Fruit fly (Drosophila melanogaster) whole organism, embryonic: ENCODE measurements around the gene Tis11.

Source experiments
- Bgb ChIP-seq: fragments of 200-800 bp; sonication (Bioruptor generic); IDR thresholded peaks from 2 replicates; pipeline ENCODE4 v1.3.6; 2022; ENCODE audit warnings: missing biosample characterization, missing genetic modification characterization; ENCODE audit not compliant: partially characterized antibody
- CG1024 ChIP-seq: fragments of 200-800 bp; sonication (Bioruptor generic); IDR thresholded peaks from 2 replicates; pipeline ENCODE4 v1.3.6; 2022; ENCODE audit warnings: missing biosample characterization, missing genetic modification characterization
- CG10267 ChIP-seq: fragments of 200-800 bp; sonication (Bioruptor generic); optimal IDR thresholded peaks from 2 replicates; lab custom pipeline; 2018; ENCODE audit warnings: missing biosample characterization, mild to moderate bottlenecking, missing genetic modification characterization, moderate library complexity
- CG10543 ChIP-seq: fragments of 200-800 bp; sonication (Bioruptor generic); optimal IDR thresholded peaks from 3 replicates; lab custom pipeline; 2017; ENCODE audit warnings: missing biosample characterization, mild to moderate bottlenecking, missing genetic modification characterization, moderate library complexity
- CG11504 ChIP-seq: fragments of 200-800 bp; sonication (Bioruptor generic); optimal IDR thresholded peaks from 3 replicates; lab custom pipeline; 2019; ENCODE audit warnings: missing biosample characterization, mild to moderate bottlenecking, missing genetic modification characterization, moderate library complexity
- CG11723 ChIP-seq: fragments of 200-800 bp; sonication (Bioruptor generic); optimal IDR thresholded peaks from 2 replicates; lab custom pipeline; 2017; ENCODE audit warnings: missing biosample characterization, mild to moderate bottlenecking, missing genetic modification characterization
- CG12104 ChIP-seq: fragments of 200-800 bp; sonication (Bioruptor generic); optimal IDR thresholded peaks from 3 replicates; lab custom pipeline; 2016; ENCODE audit warnings: missing biosample characterization, missing genetic modification characterization
- CG12659 ChIP-seq: fragments of 200-800 bp; sonication (Bioruptor generic); optimal IDR thresholded peaks from 3 replicates; lab custom pipeline; 2017; ENCODE audit warnings: mild to moderate bottlenecking, missing biosample characterization, missing genetic modification reagents, missing genetic modification characterization
- CG13123 ChIP-seq: fragments of 200-800 bp; sonication (Bioruptor generic); optimal IDR thresholded peaks from 2 replicates; lab custom pipeline; 2016; ENCODE audit warnings: missing biosample characterization, missing genetic modification characterization
- CG13624 ChIP-seq: fragments of 200-800 bp; sonication (Bioruptor generic); optimal IDR thresholded peaks from 2 replicates; lab custom pipeline; 2016; ENCODE audit warnings: missing biosample characterization, missing genetic modification characterization
- CG16779 ChIP-seq: fragments of 200-800 bp; sonication (Bioruptor generic); IDR thresholded peaks from 2 replicates; pipeline ENCODE4 v1.3.6; 2022; ENCODE audit warnings: missing biosample characterization, missing genetic modification characterization
- CG17186 ChIP-seq: fragments of 200-800 bp; sonication (Bioruptor generic); optimal IDR thresholded peaks from 3 replicates; lab custom pipeline; 2017; ENCODE audit warnings: missing biosample characterization, missing genetic modification reagents, missing genetic modification characterization
- CG17912 ChIP-seq: fragments of 200-800 bp; sonication (Bioruptor generic); optimal IDR thresholded peaks from 2 replicates; lab custom pipeline; 2018; ENCODE audit warnings: missing biosample characterization, mild to moderate bottlenecking, missing genetic modification characterization
- CG2120 ChIP-seq: fragments of 200-800 bp; sonication (Bioruptor generic); optimal IDR thresholded peaks from 3 replicates; lab custom pipeline; 2016; ENCODE audit warnings: missing biosample characterization, missing genetic modification characterization
- CG2712 ChIP-seq: fragments of 200-800 bp; optimal IDR thresholded peaks from 3 replicates; lab custom pipeline; 2019; ENCODE audit warnings: missing biosample characterization, mild to moderate bottlenecking, missing genetic modification characterization, moderate library complexity
- CG33213 ChIP-seq: fragments of 200-800 bp; sonication (Bioruptor generic); optimal IDR thresholded peaks from 3 replicates; lab custom pipeline; 2016; ENCODE audit warnings: missing biosample characterization, missing genetic modification characterization
- CG3407 ChIP-seq: fragments of 200-800 bp; sonication (Bioruptor generic); optimal IDR thresholded peaks from 2 replicates; lab custom pipeline; 2018; ENCODE audit warnings: missing biosample characterization, mild to moderate bottlenecking, missing genetic modification characterization
- CG34224 ChIP-seq: fragments of 200-800 bp; sonication (Bioruptor generic); IDR thresholded peaks from 3 replicates; pipeline ENCODE4 v1.3.6; 2022; ENCODE audit warnings: missing biosample characterization, missing genetic modification characterization; ENCODE audit not compliant: partially characterized antibody
- CG34376 ChIP-seq: fragments of 200-800 bp; sonication (Bioruptor generic); optimal IDR thresholded peaks from 2 replicates; lab custom pipeline; 2018; ENCODE audit warnings: missing biosample characterization, mild to moderate bottlenecking, missing genetic modification characterization
- CG34422 ChIP-seq: fragments of 200-800 bp; sonication (Bioruptor generic); IDR thresholded peaks from 3 replicates; pipeline ENCODE4 v1.3.6; 2022; ENCODE audit warnings: missing biosample characterization, missing genetic modification characterization
- CG5953 ChIP-seq: fragments of 200-800 bp; sonication (Bioruptor generic); IDR thresholded peaks from 2 replicates; pipeline ENCODE4 v1.3.6; 2022; ENCODE audit warnings: missing biosample characterization, missing genetic modification characterization
- CG7839 ChIP-seq: fragments of 200-800 bp; sonication (Bioruptor generic); optimal IDR thresholded peaks from 3 replicates; lab custom pipeline; 2018; ENCODE audit warnings: missing biosample characterization, mild to moderate bottlenecking, missing genetic modification characterization, moderate library complexity
- Dfd ChIP-seq, 2 experiments: fragments of >200 bp; optimal IDR thresholded peaks; 2 replicates each; lab custom pipeline; 2017; ENCODE audit warnings: missing biosample characterization in 2 of 2, missing genetic modification characterization in 2 of 2
- Dp ChIP-seq: fragments of 200-800 bp; sonication (Bioruptor generic); optimal IDR thresholded peaks from 2 replicates; lab custom pipeline; 2018; ENCODE audit warnings: missing biosample characterization, mild to moderate bottlenecking, missing genetic modification characterization, moderate library complexity
- Ets65A ChIP-seq: fragments of 200-800 bp; sonication (Bioruptor generic); peaks from one replicate; lab custom pipeline; 2016; ENCODE audit warnings: missing biosample characterization, missing genetic modification characterization
- HLHmδ ChIP-seq: fragments of 200-800 bp; sonication (Bioruptor generic); optimal IDR thresholded peaks from 2 replicates; lab custom pipeline; 2018; ENCODE audit warnings: missing biosample characterization, mild to moderate bottlenecking, missing genetic modification characterization, moderate library complexity
- HmgD ChIP-seq: fragments of 200-800 bp; sonication (Bioruptor generic); optimal IDR thresholded peaks from 3 replicates; lab custom pipeline; 2016; ENCODE audit warnings: missing biosample characterization, missing genetic modification characterization
- Hr3 ChIP-seq: fragments of 200-800 bp; sonication (Bioruptor generic); optimal IDR thresholded peaks from 3 replicates; lab custom pipeline; 2016; ENCODE audit warnings: missing biosample characterization, missing genetic modification characterization
- PHDP ChIP-seq: fragments of 200-800 bp; sonication (Bioruptor generic); optimal IDR thresholded peaks from 3 replicates; lab custom pipeline; 2018; ENCODE audit warnings: missing biosample characterization, mild to moderate bottlenecking, missing genetic modification characterization, moderate library complexity
- Pdp1 ChIP-seq, 2 experiments: fragments of 200-800 bp; sonication (Bioruptor generic); optimal IDR thresholded peaks; 3 replicates each; lab custom pipeline; 2016; ENCODE audit warnings: missing biosample characterization in 2 of 2, missing genetic modification characterization in 2 of 2, mild to moderate bottlenecking in 1 of 2, moderate library complexity in 1 of 2
- Rfx ChIP-seq: fragments of 200-800 bp; sonication (Bioruptor generic); IDR thresholded peaks from 2 replicates; pipeline ENCODE4 v1.3.6; 2022; ENCODE audit warnings: missing biosample characterization, missing genetic modification characterization
- Sox100B ChIP-seq: fragments of 200-800 bp; sonication (Bioruptor generic); optimal IDR thresholded peaks from 3 replicates; lab custom pipeline; 2018; ENCODE audit warnings: missing biosample characterization, mild to moderate bottlenecking, missing genetic modification characterization
- Trl ChIP-seq, 3 experiments: fragments of >200 bp in 2 of 3; fragments of 200-800 bp in 1 of 3; sonication (Bioruptor generic) in 1 of 3; optimal IDR thresholded peaks; 2 replicates in 1 of 3; 3 replicates in 2 of 3; lab custom pipeline; 2016 to 2017; ENCODE audit warnings: missing biosample characterization in 1 of 3, missing genetic modification characterization in 1 of 3
- amos ChIP-seq: fragments of 200-800 bp; sonication (Bioruptor generic); IDR thresholded peaks from 2 replicates; pipeline ENCODE4 v1.3.6; 2022; ENCODE audit warnings: missing biosample characterization, missing genetic modification characterization; ENCODE audit not compliant: partially characterized antibody
- br ChIP-seq: fragments of >200 bp; optimal IDR thresholded peaks from 2 replicates; lab custom pipeline; 2017
- cad ChIP-seq: fragments of >200 bp; optimal IDR thresholded peaks from 2 replicates; lab custom pipeline; 2017; ENCODE audit warnings: missing biosample characterization, missing genetic modification characterization
- ewg ChIP-seq: fragments of 200-800 bp; sonication (Bioruptor generic); optimal IDR thresholded peaks from 3 replicates; lab custom pipeline; 2017; ENCODE audit warnings: mild to moderate bottlenecking, missing biosample characterization, missing genetic modification reagents, missing genetic modification characterization
- gfzf ChIP-seq: fragments of 200-800 bp; sonication (Bioruptor generic); optimal IDR thresholded peaks from 2 replicates; lab custom pipeline; 2016; ENCODE audit warnings: missing biosample characterization, mild to moderate bottlenecking, missing genetic modification characterization, moderate library complexity
- ham ChIP-seq: fragments of 200-800 bp; sonication (Bioruptor generic); IDR thresholded peaks from 2 replicates; pipeline ENCODE4 v1.3.6; 2022; ENCODE audit warnings: missing biosample characterization, missing genetic modification characterization
- nom ChIP-seq: fragments of 200-800 bp; sonication (Bioruptor generic); optimal IDR thresholded peaks from 2 replicates; lab custom pipeline; 2017; ENCODE audit warnings: missing biosample characterization, missing genetic modification characterization, mild to moderate bottlenecking, moderate library complexity, missing genetic modification reagents
- pan ChIP-seq, 4 experiments: fragments of >200 bp in 3 of 4; fragments of 200-800 bp in 1 of 4; sonication (Bioruptor generic) in 1 of 4; optimal IDR thresholded peaks in 3 of 4; IDR thresholded peaks in 1 of 4; 2 replicates each; pipeline versions ENCODE4 v1.3.6 to Lab custom; 2017 to 2022; ENCODE audit warnings: missing biosample characterization in 2 of 4, missing genetic modification characterization in 2 of 4, mixed read lengths in 1 of 4
- ranshi ChIP-seq: fragments of 200-800 bp; sonication (Bioruptor generic); IDR thresholded peaks from 2 replicates; pipeline ENCODE4 v1.3.6; 2022; ENCODE audit warnings: missing biosample characterization, missing genetic modification characterization
- sc ChIP-seq, 3 experiments: fragments of >200 bp in 2 of 3; fragments of 200-800 bp in 1 of 3; sonication (Bioruptor generic) in 1 of 3; optimal IDR thresholded peaks; 2 replicates in 2 of 3; 3 replicates in 1 of 3; lab custom pipeline; 2017; ENCODE audit warnings: mild to moderate bottlenecking in 1 of 3, missing biosample characterization in 1 of 3, missing genetic modification characterization in 1 of 3, missing genetic modification reagents in 1 of 3
- sqz ChIP-seq: fragments of 200-800 bp; sonication (Bioruptor generic); optimal IDR thresholded peaks from 3 replicates; lab custom pipeline; 2018; ENCODE audit warnings: missing biosample characterization, mild to moderate bottlenecking, missing genetic modification characterization
- sug ChIP-seq: fragments of 200-800 bp; optimal IDR thresholded peaks from 2 replicates; lab custom pipeline; 2019; ENCODE audit warnings: missing biosample characterization, mild to moderate bottlenecking, missing genetic modification characterization, moderate library complexity
- trem ChIP-seq: fragments of 200-800 bp; optimal IDR thresholded peaks from 3 replicates; lab custom pipeline; 2019; ENCODE audit warnings: missing biosample characterization, mild to moderate bottlenecking, missing genetic modification characterization, moderate library complexity
- usp ChIP-seq: fragments of >200 bp; optimal IDR thresholded peaks from 2 replicates; lab custom pipeline; 2017; ENCODE audit warnings: missing biosample characterization, missing genetic modification characterization
- vvl ChIP-seq: fragments of 200-800 bp; sonication (Bioruptor generic); IDR thresholded peaks from 2 replicates; pipeline ENCODE4 v1.3.6; 2022; ENCODE audit warnings: missing biosample characterization, missing genetic modification characterization

Gene Tis11

dm6 chrX:12658999-12659560 lies at the start of gene Tis11 (continued):
- TF ChIP-seq CG16779 (GFP tag; lab: Robert Waterston, UW) (no peak), CG5953 (GFP tag; lab: Robert Waterston, UW) (no peak; the same call in 1 of the 2 replicates), CG10267 (tag; lab: Kevin White, UChicago) (peak; percentile 60), Sox100B (GFP tag; lab: Kevin White, UChicago) (no peak), vvl (GFP tag; lab: Robert Waterston, UW) (peak; percentile 41; the same call in 1 of the 2 replicates), sug (tag; lab: Kevin White, UChicago) (peak; percentile 18), CG34422 (GFP tag; lab: Robert Waterston, UW) (peak; percentile 34; the same call in 1 of the 3 replicates), Bgb (GFP tag; lab: Robert Waterston, UW) (peak; percentile 48; the same call in 1 of the 2 replicates), CG10543 (GFP tag; lab: Kevin White, UChicago) (peak; percentile 41), CG2120 (GFP tag; lab: Kevin White, UChicago) (peak; percentile 40), trem (peak; percentile 59), CG34376 (peak; percentile 58), CG17912 (no peak), HmgD (GFP tag; lab: Kevin White, UChicago) (peak; percentile 62), Hr3 (GFP tag; lab: Kevin White, UChicago) (no peak), CG13624 (GFP tag; lab: Kevin White, UChicago) (no peak), CG11504 (tag; lab: Kevin White, UChicago) (peak; percentile 14), sc (optimal IDR thresholded peaks at IDR 0.05; lab: Kevin White, UChicago) (no peak), sc (GFP tag; optimal IDR thresholded peaks at IDR 0.05; lab: Kevin White, UChicago) (no peak), CG3407 (no peak), CG34224 (GFP tag; lab: Robert Waterston, UW) (no peak; the same call in 2 of the 3 replicates), nom (GFP tag; lab: Kevin White, UChicago) (peak; percentile 57), Trl (optimal IDR thresholded peaks at IDR 0.05; lab: Kevin White, UChicago) (peak in 1 of 2 experiments; percentile 4), Trl (GFP tag; optimal IDR thresholded peaks at IDR 0.05; lab: Kevin White, UChicago) (no peak), sqz (peak; percentile 25), ewg (GFP tag; lab: Kevin White, UChicago) (no peak), CG33213 (peak; percentile 1), Pdp1 (GFP tag; optimal IDR thresholded peaks at IDR 0.05; lab: Kevin White, UChicago) (peak in 1 of 2 experiments; percentile 37), amos (GFP tag; lab: Robert Waterston, UW) (peak; percentile 40; the same call in 1 of the 2 replicates), Ets65A (peak; percentile 93), cad (peak; percentile 25), CG17186 (peak; percentile 20), Dfd (GFP tag; optimal IDR thresholded peaks at IDR 0.05; lab: Kevin White, UChicago) (no peak), Dp (GFP tag; lab: Kevin White, UChicago) (peak; percentile 83), br (no peak), CG11723 (no peak), CG7839 (no peak), gfzf (GFP tag; lab: Kevin White, UChicago) (peak; percentile 96), CG13123 (GFP tag; lab: Kevin White, UChicago) (no peak), PHDP (tag; lab: Kevin White, UChicago) (peak; percentile 22), Rfx (GFP tag; lab: Robert Waterston, UW) (peak; percentile 39; the same call in 1 of the 2 replicates), CG12104 (GFP tag; lab: Kevin White, UChicago) (no peak), CG1024 (GFP tag; lab: Robert Waterston, UW) (0 out of 2 replicates have a peak, but pooled peaks have one; percentile 6), CG12659 (peak; percentile 66), HLHmδ (GFP tag; lab: Kevin White, UChicago) (peak; percentile 66), pan (optimal IDR thresholded peaks at IDR 0.05; lab: Kevin White, UChicago) (no peak), pan (GFP tag; optimal IDR thresholded peaks at IDR 0.05 in 1 of 2, IDR thresholded peaks at IDR 0.05 in 1 of 2) (peak in 1 of 2 experiments; percentile 30), CG2712 (peak; percentile 16), ranshi (GFP tag; lab: Robert Waterston, UW) (no peak), usp (GFP tag; lab: Kevin White, UChicago) (no peak), ham (no peak)
